Fruit fly (Drosophila melanogaster) whole organism, embryonic: Measurements from ENCODE around the gene CG5440.

ENCODE experiments used
- Adf1 ChIP-seq: fragments of 200-800 bp; sonication (Bioruptor generic); IDR thresholded peaks from 2 replicates; pipeline ENCODE4 v1.3.6; 2022; ENCODE audit warnings: missing biosample characterization, missing genetic modification characterization
- CG11504 ChIP-seq: fragments of 200-800 bp; sonication (Bioruptor generic); optimal IDR thresholded peaks from 3 replicates; lab custom pipeline; 2019; ENCODE audit warnings: missing biosample characterization, mild to moderate bottlenecking, missing genetic modification characterization, moderate library complexity
- CG12104 ChIP-seq: fragments of 200-800 bp; sonication (Bioruptor generic); optimal IDR thresholded peaks from 3 replicates; lab custom pipeline; 2016; ENCODE audit warnings: missing biosample characterization, missing genetic modification characterization
- CG14014 ChIP-seq: fragments of 200-800 bp; sonication (Bioruptor generic); IDR thresholded peaks from 2 replicates; pipeline ENCODE4 v1.3.6; 2022; ENCODE audit warnings: missing biosample characterization, missing genetic modification characterization
- CG15479 ChIP-seq: fragments of 200-800 bp; sonication (Bioruptor generic); optimal IDR thresholded peaks from 3 replicates; lab custom pipeline; 2019; ENCODE audit warnings: missing biosample characterization, mild to moderate bottlenecking, missing genetic modification characterization, moderate library complexity
- CG17361 ChIP-seq: fragments of 200-800 bp; sonication (Bioruptor generic); IDR thresholded peaks from 3 replicates; pipeline ENCODE4 v1.3.6; 2022; ENCODE audit warnings: missing biosample characterization, missing genetic modification characterization
- CG17912 ChIP-seq: fragments of 200-800 bp; sonication (Bioruptor generic); optimal IDR thresholded peaks from 2 replicates; lab custom pipeline; 2018; ENCODE audit warnings: missing biosample characterization, mild to moderate bottlenecking, missing genetic modification characterization
- CG3407 ChIP-seq: fragments of 200-800 bp; sonication (Bioruptor generic); optimal IDR thresholded peaks from 2 replicates; lab custom pipeline; 2018; ENCODE audit warnings: missing biosample characterization, mild to moderate bottlenecking, missing genetic modification characterization
- CG7839 ChIP-seq: fragments of 200-800 bp; sonication (Bioruptor generic); optimal IDR thresholded peaks from 3 replicates; lab custom pipeline; 2018; ENCODE audit warnings: missing biosample characterization, mild to moderate bottlenecking, missing genetic modification characterization, moderate library complexity
- CG8290 ChIP-seq, 3 experiments: fragments of 200-800 bp; sonication (Bioruptor generic); optimal IDR thresholded peaks; 2 replicates each; lab custom pipeline; 2016 to 2019; ENCODE audit warnings: missing biosample characterization in 3 of 3, missing genetic modification characterization in 3 of 3, mild to moderate bottlenecking in 2 of 3, moderate library complexity in 1 of 3
- CG8388 ChIP-seq: fragments of 200-800 bp; sonication (Bioruptor generic); optimal IDR thresholded peaks from 2 replicates; lab custom pipeline; 2019; ENCODE audit warnings: missing biosample characterization, mild to moderate bottlenecking, missing genetic modification characterization, moderate library complexity
- Deaf1 ChIP-seq: fragments of 200-800 bp; optimal IDR thresholded peaks from 3 replicates; lab custom pipeline; 2019; ENCODE audit warnings: missing biosample characterization, mild to moderate bottlenecking, missing genetic modification characterization, moderate library complexity
- H15 ChIP-seq: fragments of 200-800 bp; sonication (Bioruptor generic); IDR thresholded peaks from 3 replicates; pipeline ENCODE4 v1.3.6; 2022; ENCODE audit warnings: missing biosample characterization, missing genetic modification characterization
- Hr51 ChIP-seq, 2 experiments: fragments of 200-800 bp; sonication (Bioruptor generic); optimal IDR thresholded peaks; 2 replicates in 1 of 2; 3 replicates in 1 of 2; lab custom pipeline; 2016 to 2018; ENCODE audit warnings: missing biosample characterization in 2 of 2, missing genetic modification characterization in 2 of 2, mild to moderate bottlenecking in 1 of 2, moderate library complexity in 1 of 2
- Mes4 ChIP-seq: fragments of 200-800 bp; sonication (Bioruptor generic); optimal IDR thresholded peaks from 2 replicates; lab custom pipeline; 2016; ENCODE audit warnings: missing biosample characterization, missing genetic modification characterization
- Myb ChIP-seq: fragments of 200-800 bp; sonication (Bioruptor generic); optimal IDR thresholded peaks from 2 replicates; lab custom pipeline; 2016; ENCODE audit warnings: missing biosample characterization, missing genetic modification characterization
- Sox102F ChIP-seq: fragments of 200-800 bp; sonication (Bioruptor generic); optimal IDR thresholded peaks from 2 replicates; lab custom pipeline; 2018; ENCODE audit warnings: missing biosample characterization, mild to moderate bottlenecking, missing genetic modification characterization, moderate library complexity
- Xrp1 ChIP-seq: fragments of 200-800 bp; sonication (Bioruptor generic); IDR thresholded peaks from 2 replicates; pipeline ENCODE4 v1.3.6; 2022; ENCODE audit warnings: missing biosample characterization, missing genetic modification characterization
- dati ChIP-seq: fragments of 200-800 bp; sonication (Bioruptor generic); IDR thresholded peaks from 2 replicates; pipeline ENCODE4 v1.3.6; 2022; ENCODE audit warnings: missing biosample characterization, missing genetic modification characterization
- h ChIP-seq: fragments of >200 bp; optimal IDR thresholded peaks from 2 replicates; lab custom pipeline; 2017
- lab ChIP-seq: fragments of 200-800 bp; sonication (Bioruptor generic); optimal IDR thresholded peaks from 3 replicates; lab custom pipeline; 2017; ENCODE audit warnings: missing biosample characterization, missing genetic modification characterization, mild to moderate bottlenecking, moderate library complexity, missing genetic modification reagents
- lilli ChIP-seq: fragments of 200-800 bp; sonication (Bioruptor generic); optimal IDR thresholded peaks from 3 replicates; lab custom pipeline; 2016; ENCODE audit warnings: missing biosample characterization, missing genetic modification characterization
- lmd ChIP-seq: fragments of 200-800 bp; sonication (Bioruptor generic); IDR thresholded peaks from 2 replicates; pipeline ENCODE4 v1.3.6; 2022; ENCODE audit warnings: missing biosample characterization, missing genetic modification characterization
- nom ChIP-seq: fragments of 200-800 bp; sonication (Bioruptor generic); optimal IDR thresholded peaks from 2 replicates; lab custom pipeline; 2017; ENCODE audit warnings: missing biosample characterization, missing genetic modification characterization, mild to moderate bottlenecking, moderate library complexity, missing genetic modification reagents
- oc ChIP-seq: fragments of 200-800 bp; sonication (Bioruptor generic); optimal IDR thresholded peaks from 2 replicates; lab custom pipeline; 2018; ENCODE audit warnings: missing biosample characterization, mild to moderate bottlenecking, missing genetic modification characterization, moderate library complexity
- pnt ChIP-seq: fragments of 200-800 bp; sonication (Bioruptor generic); optimal IDR thresholded peaks from 3 replicates; lab custom pipeline; 2016; ENCODE audit warnings: missing biosample characterization, missing genetic modification characterization
- pros ChIP-seq: fragments of 200-800 bp; sonication (Bioruptor generic); optimal IDR thresholded peaks from 3 replicates; lab custom pipeline; 2019; ENCODE audit warnings: missing biosample characterization, mild to moderate bottlenecking, missing genetic modification characterization, moderate library complexity
- row ChIP-seq: fragments of 200-800 bp; sonication (Bioruptor generic); IDR thresholded peaks from 3 replicates; pipeline ENCODE4 v1.3.6; 2022; ENCODE audit warnings: missing biosample characterization, missing genetic modification characterization
- ssp ChIP-seq: fragments of 200-800 bp; sonication (Bioruptor generic); IDR thresholded peaks from 2 replicates; pipeline ENCODE4 v1.3.6; 2022; ENCODE audit warnings: missing biosample characterization, missing genetic modification characterization
- tx ChIP-seq: fragments of 200-800 bp; sonication (Bioruptor generic); optimal IDR thresholded peaks from 2 replicates; lab custom pipeline; 2016; ENCODE audit warnings: missing biosample characterization, missing genetic modification characterization

The CG5440 gene

dm6 chr2L:1377635-1378034 is 43.7 kb downstream of the CG5440 start (continued):
- TF ChIP-seq oc (tag; lab: Kevin White, UChicago) (no peak), Deaf1 (tag; lab: Kevin White, UChicago) (no peak), CG8388 (GFP tag; lab: Kevin White, UChicago) (peak; percentile 9), CG11504 (peak; percentile 36), CG7839 (tag; lab: Kevin White, UChicago) (peak; percentile 32), h (lab: Kevin White, UChicago) (no peak), nom (GFP tag; lab: Kevin White, UChicago) (no peak), CG17912 (GFP tag; lab: Kevin White, UChicago) (no peak), CG8290 (GFP tag; optimal IDR thresholded peaks at IDR 0.05; lab: Kevin White, UChicago) (no peak), CG8290 (tag; optimal IDR thresholded peaks at IDR 0.05; lab: Kevin White, UChicago) (no peak), Myb (no peak), CG17361 (GFP tag; lab: Robert Waterston, UW) (no peak), CG3407 (GFP tag; lab: Kevin White, UChicago) (no peak), lab (peak; percentile 19), CG14014 (0 out of 2 replicates have a peak, but pooled peaks have one; percentile 14), pros (no peak), lmd (GFP tag; lab: Robert Waterston, UW) (0 out of 2 replicates have a peak, but pooled peaks have one; percentile 9), tx (GFP tag; lab: Kevin White, UChicago) (no peak), CG15479 (no peak), pnt (GFP tag; lab: Kevin White, UChicago) (no peak), row (peak; percentile 55), ssp (0 out of 2 replicates have a peak, but pooled peaks have one; percentile 36), lilli (GFP tag; lab: Kevin White, UChicago) (no peak), Sox102F (GFP tag; lab: Kevin White, UChicago) (peak; percentile 27), Mes4 (GFP tag; lab: Kevin White, UChicago) (no peak), Xrp1 (GFP tag; lab: Robert Waterston, UW) (0 out of 2 replicates have a peak, but pooled peaks have one; percentile 6), Adf1 (GFP tag; lab: Robert Waterston, UW) (no peak), H15 (GFP tag; lab: Robert Waterston, UW) (no peak), CG12104 (GFP tag; lab: Kevin White, UChicago) (no peak), Hr51 (GFP tag; optimal IDR thresholded peaks at IDR 0.05; lab: Kevin White, UChicago) (peak in 1 of 2 experiments; percentile 1), dati (no peak)
- TF ChIP-seq, all 482 proteins: peak for 35
